Worm (Caenorhabditis elegans): ENCODE data around the gene nhr-35.
A peak's percentile ranks its signal among the peaks of the same experiment; 100 is the strongest.

Gene nhr-35

ce11 chrX:4519968-4520367 lies 12.5 kb upstream of the nhr-35 start:
- no peak for TF ChIP-seq cnd-1 (tag; optimal IDR thresholded peaks at IDR 0.05)

- TF ChIP-seq sptf-1 (tag; optimal IDR thresholded peaks at IDR 0.05) (no peak), snpc-4 (tag; optimal IDR thresholded peaks at IDR 0.05) (no peak), blmp-1 (tag; optimal IDR thresholded peaks at IDR 0.05) (no peak), nhr-12 (tag; optimal IDR thresholded peaks at IDR 0.05) (no peak), unc-62 (GFP tag; optimal IDR thresholded peaks at IDR 0.05) (no peak), ceh-39 (tag; optimal IDR thresholded peaks at IDR 0.05) (no peak), nhr-28 (tag; optimal IDR thresholded peaks at IDR 0.05) (no peak), ces-1 (GFP tag; optimal IDR thresholded peaks at IDR 0.05) (peak; percentile 55), ztf-11 (tag; optimal IDR thresholded peaks at IDR 0.05) (no peak)
Measured at ce11 chrX:4521166-4521565, 11.3 kb upstream of the nhr-35 start.

ce11 chrX:4521837-4522816 lies 10.4 kb upstream of the nhr-35 start, which contains the start of gene C07A12.7:
C07A12.7 (minus strand) TSS chrX:4522144.
- TF ChIP-seq unc-120 (tag; optimal IDR thresholded peaks at IDR 0.05; ENCODE audit: poor library complexity, severe bottlenecking), result no peak
- no peak for TF ChIP-seq nhr-76 (tag; optimal IDR thresholded peaks at IDR 0.05)
- no peak for TF ChIP-seq mab-5 (tag; optimal IDR thresholded peaks at IDR 0.05)
- peak; percentile 3 for TF ChIP-seq drap-1 (GFP tag; optimal IDR thresholded peaks at IDR 0.05)
- peak; percentile 3 for TF ChIP-seq ces-1 (GFP tag; optimal IDR thresholded peaks at IDR 0.05)
- TF ChIP-seq unc-62 (GFP tag; optimal IDR thresholded peaks at IDR 0.05), result peak; percentile 62
- no peak for TF ChIP-seq lsy-2 (tag; optimal IDR thresholded peaks at IDR 0.05)
- TF ChIP-seq ham-2 (GFP tag; optimal IDR thresholded peaks at IDR 0.05), result peak; percentile 81
- TF ChIP-seq ceh-83 (GFP tag; optimal IDR thresholded peaks at IDR 0.05), result no peak
- no peak for TF ChIP-seq mep-1 (tag; optimal IDR thresholded peaks at IDR 0.05)
- peak; percentile 39 for TF ChIP-seq nhr-2 (tag; optimal IDR thresholded peaks at IDR 0.05)
- no peak for TF ChIP-seq snpc-4 (tag; optimal IDR thresholded peaks at IDR 0.05)
- peak; percentile 85 for TF ChIP-seq elt-1 (tag; optimal IDR thresholded peaks at IDR 0.05; ENCODE audit: borderline replicate concordance, insufficient read depth)

ce11 chrX:4523315-4523714 lies 9.2 kb upstream of the nhr-35 start:
- TF ChIP-seq ham-2 (GFP tag; optimal IDR thresholded peaks at IDR 0.05), result no peak
- TF ChIP-seq lsy-2 (tag; optimal IDR thresholded peaks at IDR 0.05), result no peak
- TF ChIP-seq zip-8 (tag; optimal IDR thresholded peaks at IDR 0.05), result no peak
- TF ChIP-seq blmp-1 (tag; optimal IDR thresholded peaks at IDR 0.05), result no peak
- no peak for TF ChIP-seq mab-5 (tag; optimal IDR thresholded peaks at IDR 0.05)
- no peak for TF ChIP-seq ztf-11 (tag; optimal IDR thresholded peaks at IDR 0.05)
- TF ChIP-seq flh-1 (GFP tag; optimal IDR thresholded peaks at IDR 0.05), result no peak
- no peak for TF ChIP-seq drap-1 (GFP tag; optimal IDR thresholded peaks at IDR 0.05)
- no peak for TF ChIP-seq ces-1 (GFP tag; optimal IDR thresholded peaks at IDR 0.05)
- no peak for TF ChIP-seq ceh-39 (tag; optimal IDR thresholded peaks at IDR 0.05)
- no peak for TF ChIP-seq unc-39 (tag; optimal IDR thresholded peaks at IDR 0.05)
- no peak for TF ChIP-seq snpc-4 (tag; optimal IDR thresholded peaks at IDR 0.05)

ce11 chrX:4523887-4524350 lies 8.6 kb upstream of the nhr-35 start, which contains the start of gene pdi-2:
pdi-2 (plus strand) TSS chrX:4524155.
- TF ChIP-seq ceh-39 (tag; optimal IDR thresholded peaks at IDR 0.05), result no peak
- no peak for TF ChIP-seq sem-2 (GFP tag; optimal IDR thresholded peaks at IDR 0.05)
- peak; percentile 14 for TF ChIP-seq lin-13 (tag; optimal IDR thresholded peaks at IDR 0.05)
- peak; percentile 41 for TF ChIP-seq nhr-2 (tag; optimal IDR thresholded peaks at IDR 0.05)
- peak; percentile 21 for TF ChIP-seq nhr-237 (tag; optimal IDR thresholded peaks at IDR 0.05)
- TF ChIP-seq unc-62 (GFP tag; optimal IDR thresholded peaks at IDR 0.05), result peak; percentile 0
- peak; percentile 73 for TF ChIP-seq M03D4.4 (tag; optimal IDR thresholded peaks at IDR 0.05)
- TF ChIP-seq pha-4 (tag; optimal IDR thresholded peaks at IDR 0.05), result no peak
- TF ChIP-seq lin-32 (GFP tag; optimal IDR thresholded peaks at IDR 0.05), result peak; percentile 49
- TF ChIP-seq ham-2 (GFP tag; optimal IDR thresholded peaks at IDR 0.05), result peak; percentile 94
- TF ChIP-seq ceh-43 (GFP tag; optimal IDR thresholded peaks at IDR 0.05), result peak; percentile 16
- TF ChIP-seq sptf-1 (tag; optimal IDR thresholded peaks at IDR 0.05), result peak; percentile 86
- no peak for TF ChIP-seq hlh-1 (tag; optimal IDR thresholded peaks at IDR 0.05)
- peak; percentile 74 for TF ChIP-seq ces-1 (GFP tag; optimal IDR thresholded peaks at IDR 0.05)
- peak; percentile 87 for TF ChIP-seq mls-2 (tag; optimal IDR thresholded peaks at IDR 0.05)
- no peak for TF ChIP-seq nhr-28 (tag; optimal IDR thresholded peaks at IDR 0.05)
- peak; percentile 66 for TF ChIP-seq cnd-1 (tag; optimal IDR thresholded peaks at IDR 0.05)
- TF ChIP-seq mep-1 (tag; optimal IDR thresholded peaks at IDR 0.05), result peak; percentile 54
- peak; percentile 49 for TF ChIP-seq ceh-83 (GFP tag; optimal IDR thresholded peaks at IDR 0.05)
- TF ChIP-seq bed-3 (GFP tag; optimal IDR thresholded peaks at IDR 0.05), result peak; percentile 6
- peak; percentile 88 for TF ChIP-seq lsy-2 (tag; optimal IDR thresholded peaks at IDR 0.05)
- no peak for TF ChIP-seq ztf-11 (tag; optimal IDR thresholded peaks at IDR 0.05)
- peak; percentile 63 for TF ChIP-seq unc-120 (tag; optimal IDR thresholded peaks at IDR 0.05; ENCODE audit: poor library complexity, severe bottlenecking)
- TF ChIP-seq blmp-1 (tag; optimal IDR thresholded peaks at IDR 0.05), result peak; percentile 24
- peak; percentile 73 for TF ChIP-seq drap-1 (GFP tag; optimal IDR thresholded peaks at IDR 0.05)
